Fruit fly (Drosophila melanogaster): Measurements from ENCODE around the gene Adi1.

Adi1 gene

DNA sequence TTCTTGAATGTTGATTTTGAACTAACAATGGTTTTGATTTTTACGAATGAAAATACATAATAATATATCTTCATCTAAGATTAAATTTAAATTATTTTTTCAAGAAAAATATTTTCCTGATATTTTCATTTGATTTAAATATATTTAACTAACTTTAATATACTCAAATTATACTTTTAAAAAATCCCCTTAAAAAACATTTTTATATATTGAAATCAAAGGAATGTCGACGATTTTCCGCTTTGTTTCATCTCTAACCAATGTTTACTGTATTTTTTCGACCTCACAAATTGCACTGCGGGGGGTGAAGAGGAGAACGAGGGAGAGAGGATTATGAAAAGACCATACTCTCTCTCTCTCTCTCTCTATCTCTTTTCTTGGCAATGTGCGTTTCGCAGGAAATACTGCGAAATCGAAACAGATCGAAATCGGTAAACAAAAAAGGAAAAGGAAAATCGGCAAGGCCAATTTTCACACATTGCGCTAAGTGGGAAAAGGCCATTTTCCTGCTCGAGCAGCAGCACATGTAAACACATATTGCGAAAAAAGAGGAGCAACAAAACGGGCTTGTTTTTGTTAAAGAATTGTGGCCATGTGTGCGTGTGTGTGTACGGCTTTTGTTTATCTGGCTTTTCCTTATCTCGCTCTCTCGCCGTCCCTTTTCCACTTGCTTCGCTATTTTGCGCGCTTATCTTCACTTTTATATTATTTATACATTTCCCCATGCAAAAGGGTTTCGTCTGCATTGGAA lies 3.0 kb upstream of the Adi1 start (continued):
- no peak for TF ChIP-seq CG7372 (GFP tag; IDR thresholded peaks at IDR 0.05)
- no peak for TF ChIP-seq shn (GFP tag; optimal IDR thresholded peaks at IDR 0.05)
- TF ChIP-seq CG17612 (GFP tag; IDR thresholded peaks at IDR 0.05), result no peak
- TF ChIP-seq twi (tag; optimal IDR thresholded peaks at IDR 0.05), result peak; percentile 64
- TF ChIP-seq schlank (tag; optimal IDR thresholded peaks at IDR 0.05), result no peak
- no peak for TF ChIP-seq CG10654 (GFP tag; optimal IDR thresholded peaks at IDR 0.05)
- TF ChIP-seq Lim3 (GFP tag; IDR thresholded peaks at IDR 0.05), result no peak
- no peak for TF ChIP-seq Xbp1 (GFP tag; optimal IDR thresholded peaks at IDR 0.05)
- no peak for TF ChIP-seq dan (GFP tag; IDR thresholded peaks at IDR 0.05)
- TF ChIP-seq Mrtf (GFP tag; IDR thresholded peaks at IDR 0.05), result no peak
- peak; percentile 92 for TF ChIP-seq grau (tag; optimal IDR thresholded peaks at IDR 0.05)
- TF ChIP-seq vvl (GFP tag; IDR thresholded peaks at IDR 0.05), result no peak
- no peak for TF ChIP-seq ase (GFP tag; IDR thresholded peaks at IDR 0.05)
- TF ChIP-seq amos (GFP tag; IDR thresholded peaks at IDR 0.05; ENCODE audit: partially characterized antibody), result no peak
- TF ChIP-seq Hr78 (GFP tag; optimal IDR thresholded peaks at IDR 0.05), result no peak
- TF ChIP-seq slou (GFP tag; optimal IDR thresholded peaks at IDR 0.05), result no peak
- no peak for TF ChIP-seq Hmr (GFP tag; optimal IDR thresholded peaks at IDR 0.05)
- TF ChIP-seq CG32772 (GFP tag; IDR thresholded peaks at IDR 0.05), result no peak
- TF ChIP-seq lab (GFP tag; optimal IDR thresholded peaks at IDR 0.05), result no peak
- TF ChIP-seq Meics (GFP tag; optimal IDR thresholded peaks at IDR 0.05), result no peak
- TF ChIP-seq CG2712 (tag; optimal IDR thresholded peaks at IDR 0.05), result peak; percentile 61
- TF ChIP-seq CG10431 (GFP tag; optimal IDR thresholded peaks at IDR 0.05), result no peak
- no peak for TF ChIP-seq CG3726 (GFP tag; IDR thresholded peaks at IDR 0.05)
- no peak for TF ChIP-seq Fer1 (GFP tag; optimal IDR thresholded peaks at IDR 0.05)
- no peak for TF ChIP-seq CG7786 (GFP tag; optimal IDR thresholded peaks at IDR 0.05)
- TF ChIP-seq ttk (GFP tag; IDR thresholded peaks at IDR 0.05), result no peak
- TF ChIP-seq lov (optimal IDR thresholded peaks at IDR 0.05), result no peak
- TF ChIP-seq lov (GFP tag; IDR thresholded peaks at IDR 0.05), result 0 out of 3 replicates have a peak, but pooled peaks have one; percentile 13
- TF ChIP-seq eyg (GFP tag; optimal IDR thresholded peaks at IDR 0.05), result no peak
- TF ChIP-seq PHDP (tag; optimal IDR thresholded peaks at IDR 0.05), result peak; percentile 1
- no peak for TF ChIP-seq bcd (GFP tag; optimal IDR thresholded peaks at IDR 0.05)
- no peak for TF ChIP-seq ro (GFP tag; IDR thresholded peaks at IDR 0.05)
- no peak for TF ChIP-seq peb (GFP tag; IDR thresholded peaks at IDR 0.05)
- TF ChIP-seq CG2129 (GFP tag; IDR thresholded peaks at IDR 0.05; ENCODE audit: partially characterized antibody), result no peak
- peak; percentile 29 for TF ChIP-seq Blimp-1 (GFP tag; optimal IDR thresholded peaks at IDR 0.05)
- no peak for TF ChIP-seq GATAe (GFP tag; conservative IDR thresholded peaks at IDR 0.05)
- no peak for TF ChIP-seq CG9727 (GFP tag; optimal IDR thresholded peaks at IDR 0.05)
- no peak for TF ChIP-seq Chrac-16 (GFP tag; optimal IDR thresholded peaks at IDR 0.05)
- TF ChIP-seq CG3847 (GFP tag; IDR thresholded peaks at IDR 0.05), result no peak
- TF ChIP-seq dmrt99B (tag; optimal IDR thresholded peaks at IDR 0.05), result peak; percentile 18
- TF ChIP-seq sens (GFP tag), result peak; percentile 31
- TF ChIP-seq Myb (GFP tag; optimal IDR thresholded peaks at IDR 0.05), result no peak
- peak; percentile 51 for TF ChIP-seq CG1832 (GFP tag; optimal IDR thresholded peaks at IDR 0.05)
- no peak for TF ChIP-seq sd (tag; optimal IDR thresholded peaks at IDR 0.05)
- TF ChIP-seq CG11504 (tag; optimal IDR thresholded peaks at IDR 0.05), result peak; percentile 43
- TF ChIP-seq kni (GFP tag; optimal IDR thresholded peaks at IDR 0.05), result peak; percentile 17
- no peak for TF ChIP-seq CG1233 (GFP tag; optimal IDR thresholded peaks at IDR 0.05)
- TF ChIP-seq CG10267 (tag; optimal IDR thresholded peaks at IDR 0.05), result peak; percentile 11
- no peak for TF ChIP-seq CG11560 (tag; IDR thresholded peaks at IDR 0.05)
- TF ChIP-seq CG12391 (tag; optimal IDR thresholded peaks at IDR 0.05), result peak; percentile 50
